Worm (Caenorhabditis elegans) whole organism, L2 larva: Measurements from ENCODE around the gene str-64.

ENCODE experiments used
- C34F6.9 ChIP-seq: fragments of 150-350 bp; optimal IDR thresholded peaks from 2 replicates; lab custom pipeline; 2014; ENCODE audit warnings: missing biosample characterization, missing genetic modification characterization
- alr-1 ChIP-seq: fragments of 150-350 bp; optimal IDR thresholded peaks from 2 replicates; lab custom pipeline; 2014; ENCODE audit warnings: missing biosample characterization, missing genetic modification characterization
- fos-1 ChIP-seq: fragments of 150-350 bp; optimal IDR thresholded peaks from 2 replicates; lab custom pipeline; 2014; ENCODE audit warnings: missing biosample characterization, missing genetic modification characterization
- lin-11 ChIP-seq: fragments of 150-350 bp; sonication (generic microtip); optimal IDR thresholded peaks from 2 replicates; lab custom pipeline; 2014; ENCODE audit warnings: missing biosample characterization, missing genetic modification characterization, inconsistent platforms, mixed read lengths
- sma-9 ChIP-seq, 2 experiments: fragments of 150-350 bp in 1 of 2; sonication (generic microtip) in 1 of 2; optimal IDR thresholded peaks; 2 replicates each; lab custom pipeline; 2014 to 2016; ENCODE audit warnings: missing genetic modification characterization in 2 of 2, mild to moderate bottlenecking in 1 of 2, missing biosample characterization in 1 of 2, missing compliant biosample characterization in 1 of 2, missing genetic modification reagents in 1 of 2, moderate library complexity in 1 of 2
- unc-39 ChIP-seq: fragments of 150-350 bp; optimal IDR thresholded peaks from 2 replicates; lab custom pipeline; 2014; ENCODE audit warnings: missing biosample characterization, missing genetic modification characterization
- ztf-11 ChIP-seq: sonication (generic microtip); optimal IDR thresholded peaks from 2 replicates; lab custom pipeline; 2017; ENCODE audit warnings: missing biosample characterization, missing genetic modification characterization

DNA sequence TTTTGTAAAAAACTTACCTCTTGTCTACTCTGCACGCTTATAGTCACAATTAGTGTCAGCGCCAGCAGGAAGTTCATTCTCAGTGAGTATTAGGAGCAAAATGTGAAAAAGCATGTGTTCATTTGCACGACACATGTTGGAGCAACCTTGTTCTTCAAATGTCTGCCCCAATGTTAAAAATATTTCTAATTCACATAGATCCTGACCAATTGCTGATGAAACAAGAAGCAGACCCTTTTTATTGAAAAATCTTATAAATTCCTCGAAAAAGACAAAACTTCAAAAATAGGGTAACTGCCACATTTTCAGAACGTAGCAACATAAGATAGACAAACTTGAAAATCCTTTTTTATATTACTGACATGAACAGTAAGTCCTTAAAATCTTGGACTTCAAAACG is 41.1 kb downstream of the str-64 start, which contains the start of gene C17B7.8:
- no peak for TF ChIP-seq sma-9 (GFP tag; optimal IDR thresholded peaks at IDR 0.05; lab: Kevin White, UChicago)
- TF ChIP-seq sma-9 (tag; optimal IDR thresholded peaks at IDR 0.05; lab: Kevin White, UChicago): no peak
- no peak for TF ChIP-seq fos-1 (tag; lab: Kevin White, UChicago)
- no peak for TF ChIP-seq ztf-11
- no peak for TF ChIP-seq unc-39 (tag; lab: Kevin White, UChicago)
- TF ChIP-seq C34F6.9 (tag; lab: Kevin White, UChicago): no peak
- TF ChIP-seq lin-11 (tag; lab: Kevin White, UChicago): no peak
- TF ChIP-seq alr-1 (tag; lab: Kevin White, UChicago): no peak
